Worm (Caenorhabditis elegans): ENCODE results near the gene gldi-7.
A peak's percentile ranks its signal among the peaks of the same experiment; 100 is the strongest.

ce11 chrII:8569038-8569977 lies 38.3 kb upstream of the gldi-7 start, which contains the start of the genes col-38 and rpl-5:
- TF ChIP-seq lsy-2 (tag; optimal IDR thresholded peaks at IDR 0.05) (peak; percentile 96), pha-4 (tag; optimal IDR thresholded peaks at IDR 0.05) (peak; percentile 90), unc-62 (GFP tag; optimal IDR thresholded peaks at IDR 0.05) (peak; percentile 32), ceh-83 (GFP tag; optimal IDR thresholded peaks at IDR 0.05) (no peak), snpc-4 (tag; optimal IDR thresholded peaks at IDR 0.05) (no peak), cnd-1 (tag; optimal IDR thresholded peaks at IDR 0.05) (peak; percentile 39), sem-2 (GFP tag; optimal IDR thresholded peaks at IDR 0.05) (no peak), blmp-1 (tag; optimal IDR thresholded peaks at IDR 0.05) (no peak), ces-1 (GFP tag; optimal IDR thresholded peaks at IDR 0.05) (peak; percentile 79)

Measured in whole organism, mixed stage, embryonic.